Fruit fly (Drosophila melanogaster) whole organism, embryonic: ENCODE results near the gene Ance-2.
A peak's percentile ranks its signal among the peaks of the same experiment; 100 is the strongest.

ENCODE experiments used
- Atf-2 ChIP-seq: fragments of 200-800 bp; sonication (Bioruptor generic); optimal IDR thresholded peaks from 2 replicates; lab custom pipeline; 2016; ENCODE audit warnings: missing biosample characterization, missing genetic modification characterization
- B-H2 ChIP-seq: fragments of 200-800 bp; sonication (Bioruptor generic); optimal IDR thresholded peaks from 2 replicates; lab custom pipeline; 2018; ENCODE audit warnings: missing biosample characterization, mild to moderate bottlenecking, missing genetic modification characterization
- BtbVII ChIP-seq: fragments of 200-800 bp; sonication (Bioruptor generic); optimal IDR thresholded peaks from 3 replicates; lab custom pipeline; 2017; ENCODE audit warnings: missing biosample characterization, mild to moderate bottlenecking, missing genetic modification characterization
- CG10431 ChIP-seq: fragments of 200-800 bp; sonication (Bioruptor generic); optimal IDR thresholded peaks from 3 replicates; lab custom pipeline; 2018; ENCODE audit warnings: missing biosample characterization, mild to moderate bottlenecking, missing genetic modification characterization
- CG11504 ChIP-seq: fragments of 200-800 bp; sonication (Bioruptor generic); optimal IDR thresholded peaks from 3 replicates; lab custom pipeline; 2019; ENCODE audit warnings: missing biosample characterization, mild to moderate bottlenecking, missing genetic modification characterization, moderate library complexity
- CG11696 ChIP-seq: fragments of 200-800 bp; sonication (Bioruptor generic); IDR thresholded peaks from 2 replicates; pipeline ENCODE4 v1.3.6; 2022; ENCODE audit warnings: missing biosample characterization, missing genetic modification characterization
- CG11723 ChIP-seq: fragments of 200-800 bp; sonication (Bioruptor generic); optimal IDR thresholded peaks from 2 replicates; lab custom pipeline; 2017; ENCODE audit warnings: missing biosample characterization, mild to moderate bottlenecking, missing genetic modification characterization
- CG12942 ChIP-seq: fragments of 200-800 bp; sonication (Bioruptor generic); optimal IDR thresholded peaks from 3 replicates; lab custom pipeline; 2016; ENCODE audit warnings: missing biosample characterization, missing genetic modification characterization
- CG15601 ChIP-seq: fragments of 200-800 bp; sonication (Bioruptor generic); optimal IDR thresholded peaks from 3 replicates; lab custom pipeline; 2019; ENCODE audit warnings: missing biosample characterization, mild to moderate bottlenecking, missing genetic modification characterization, moderate library complexity
- CG2199 ChIP-seq: fragments of 200-800 bp; sonication (Bioruptor generic); IDR thresholded peaks from 3 replicates; pipeline ENCODE4 v1.3.6; 2022; ENCODE audit warnings: missing biosample characterization, missing genetic modification characterization
- CG3407 ChIP-seq: fragments of 200-800 bp; sonication (Bioruptor generic); optimal IDR thresholded peaks from 2 replicates; lab custom pipeline; 2018; ENCODE audit warnings: missing biosample characterization, mild to moderate bottlenecking, missing genetic modification characterization
- CG4360 ChIP-seq: fragments of 200-800 bp; sonication (Bioruptor generic); IDR thresholded peaks from 2 replicates; pipeline ENCODE4 v1.3.6; 2022; ENCODE audit warnings: missing biosample characterization, missing genetic modification characterization
- CG5180 ChIP-seq: fragments of 200-800 bp; sonication (Bioruptor generic); optimal IDR thresholded peaks from 3 replicates; lab custom pipeline; 2017; ENCODE audit warnings: missing biosample characterization, missing genetic modification characterization, mild to moderate bottlenecking, moderate library complexity, missing genetic modification reagents
- CG5245 ChIP-seq: fragments of 200-800 bp; sonication (Bioruptor generic); optimal IDR thresholded peaks from 3 replicates; lab custom pipeline; 2016; ENCODE audit warnings: missing biosample characterization, missing genetic modification characterization
- CG6683 ChIP-seq: fragments of 200-800 bp; sonication (Bioruptor generic); optimal IDR thresholded peaks from 2 replicates; lab custom pipeline; 2017; ENCODE audit warnings: missing biosample characterization, mild to moderate bottlenecking, missing genetic modification characterization, missing genetic modification reagents
- CHES-1-like ChIP-seq: fragments of 200-800 bp; sonication (Bioruptor generic); optimal IDR thresholded peaks from 2 replicates; lab custom pipeline; 2016; ENCODE audit warnings: missing biosample characterization, missing genetic modification characterization
- CoRest ChIP-seq: fragments of 200-800 bp; sonication (Bioruptor generic); optimal IDR thresholded peaks from 3 replicates; lab custom pipeline; 2018; ENCODE audit warnings: missing biosample characterization, mild to moderate bottlenecking, missing genetic modification characterization, moderate library complexity
- CrebB ChIP-seq: fragments of 200-800 bp; sonication (Bioruptor generic); optimal IDR thresholded peaks from 3 replicates; lab custom pipeline; 2018; ENCODE audit warnings: missing biosample characterization, mild to moderate bottlenecking, missing genetic modification characterization
- Doc3 ChIP-seq: fragments of 200-800 bp; sonication (Bioruptor generic); IDR thresholded peaks from 3 replicates; pipeline ENCODE4 v1.3.6; 2022; ENCODE audit warnings: missing biosample characterization, missing genetic modification characterization; ENCODE audit not compliant: partially characterized antibody
- E2f2 ChIP-seq: fragments of 200-800 bp; sonication (Bioruptor generic); IDR thresholded peaks from 2 replicates; pipeline ENCODE4 v1.3.6; 2022; ENCODE audit warnings: missing biosample characterization, missing genetic modification characterization
- H15 ChIP-seq: fragments of 200-800 bp; sonication (Bioruptor generic); IDR thresholded peaks from 3 replicates; pipeline ENCODE4 v1.3.6; 2022; ENCODE audit warnings: missing biosample characterization, missing genetic modification characterization
- HmgD ChIP-seq: fragments of 200-800 bp; sonication (Bioruptor generic); optimal IDR thresholded peaks from 3 replicates; lab custom pipeline; 2016; ENCODE audit warnings: missing biosample characterization, missing genetic modification characterization
- Lpt ChIP-seq: fragments of >200 bp; optimal IDR thresholded peaks from 2 replicates; lab custom pipeline; 2018; ENCODE audit warnings: missing biosample characterization, missing genetic modification characterization
- MESR4 ChIP-seq: fragments of 200-800 bp; sonication (Bioruptor generic); optimal IDR thresholded peaks from 2 replicates; lab custom pipeline; 2018; ENCODE audit warnings: missing biosample characterization, mild to moderate bottlenecking, missing genetic modification characterization, moderate library complexity
- Max ChIP-seq: fragments of 200-800 bp; sonication (Bioruptor generic); optimal IDR thresholded peaks from 2 replicates; lab custom pipeline; 2016; ENCODE audit warnings: missing biosample characterization, mild to moderate bottlenecking, missing genetic modification characterization
- NC2α ChIP-seq: fragments of 200-800 bp; sonication (Bioruptor generic); optimal IDR thresholded peaks from 2 replicates; lab custom pipeline; 2016; ENCODE audit warnings: missing biosample characterization, missing genetic modification characterization
- Nf-YB ChIP-seq: fragments of 200-800 bp; sonication (Bioruptor generic); optimal IDR thresholded peaks from 3 replicates; lab custom pipeline; 2019; ENCODE audit warnings: missing biosample characterization, mild to moderate bottlenecking, missing genetic modification characterization, moderate library complexity
- PHDP ChIP-seq: fragments of 200-800 bp; sonication (Bioruptor generic); optimal IDR thresholded peaks from 3 replicates; lab custom pipeline; 2018; ENCODE audit warnings: missing biosample characterization, mild to moderate bottlenecking, missing genetic modification characterization, moderate library complexity
- Side ChIP-seq: fragments of 200-800 bp; sonication (Bioruptor generic); optimal IDR thresholded peaks from 2 replicates; lab custom pipeline; 2016; ENCODE audit warnings: missing biosample characterization, missing genetic modification characterization
- Sin3A ChIP-seq: fragments of >200 bp; optimal IDR thresholded peaks from 2 replicates; lab custom pipeline; 2018
- TFAM ChIP-seq: fragments of 200-800 bp; sonication (Bioruptor generic); optimal IDR thresholded peaks from 2 replicates; lab custom pipeline; 2017; ENCODE audit warnings: missing biosample characterization, missing genetic modification characterization, inconsistent platforms
- Xrp1 ChIP-seq: fragments of 200-800 bp; sonication (Bioruptor generic); IDR thresholded peaks from 2 replicates; pipeline ENCODE4 v1.3.6; 2022; ENCODE audit warnings: missing biosample characterization, missing genetic modification characterization
- ap ChIP-seq: fragments of 200-800 bp; sonication (Bioruptor generic); IDR thresholded peaks from 2 replicates; pipeline ENCODE4 v1.3.6; 2022; ENCODE audit warnings: missing biosample characterization, missing genetic modification characterization
- dimm ChIP-seq: fragments of 200-800 bp; sonication (Bioruptor generic); IDR thresholded peaks from 2 replicates; pipeline ENCODE4 v1.3.6; 2022; ENCODE audit warnings: missing biosample characterization, missing genetic modification characterization
- dysf ChIP-seq: fragments of 200-800 bp; sonication (Bioruptor generic); IDR thresholded peaks from 3 replicates; pipeline ENCODE4 v1.3.6; 2022; ENCODE audit warnings: missing biosample characterization, missing genetic modification characterization
- exex ChIP-seq: fragments of 200-800 bp; sonication (Bioruptor generic); optimal IDR thresholded peaks from 4 replicates; lab custom pipeline; 2018; ENCODE audit warnings: missing biosample characterization, mild to moderate bottlenecking, missing genetic modification characterization, moderate library complexity
- gce ChIP-seq: fragments of 200-800 bp; sonication (Bioruptor generic); IDR thresholded peaks from 3 replicates; pipeline ENCODE4 v1.3.6; 2022; ENCODE audit warnings: missing biosample characterization, missing genetic modification characterization
- gcm2 ChIP-seq: fragments of 200-800 bp; sonication (Bioruptor generic); optimal IDR thresholded peaks from 2 replicates; lab custom pipeline; 2016; ENCODE audit warnings: missing biosample characterization, missing genetic modification characterization
- gsb ChIP-seq: fragments of 200-800 bp; sonication (Bioruptor generic); IDR thresholded peaks from 2 replicates; pipeline ENCODE4 v1.3.6; 2022; ENCODE audit warnings: missing biosample characterization, missing genetic modification characterization
- hbn ChIP-seq: fragments of 200-800 bp; sonication (Bioruptor generic); IDR thresholded peaks from 2 replicates; pipeline ENCODE4 v1.3.6; 2022; ENCODE audit warnings: missing biosample characterization, missing genetic modification characterization; ENCODE audit not compliant: partially characterized antibody
- ind ChIP-seq: fragments of 200-800 bp; sonication (Bioruptor generic); optimal IDR thresholded peaks from 3 replicates; lab custom pipeline; 2016; ENCODE audit warnings: missing biosample characterization, missing genetic modification characterization
- jigr1 ChIP-seq: fragments of 200-800 bp; sonication (Bioruptor generic); IDR thresholded peaks from 3 replicates; pipeline ENCODE4 v1.3.6; 2022; ENCODE audit warnings: missing biosample characterization, missing genetic modification characterization
- jumu ChIP-seq: fragments of 200-800 bp; sonication (Bioruptor generic); optimal IDR thresholded peaks from 3 replicates; lab custom pipeline; 2016; ENCODE audit warnings: missing biosample characterization, missing genetic modification characterization
- knrl ChIP-seq: fragments of 200-800 bp; sonication (Bioruptor generic); IDR thresholded peaks from 3 replicates; pipeline ENCODE4 v1.3.6; 2022; ENCODE audit warnings: missing biosample characterization, missing genetic modification characterization; ENCODE audit not compliant: partially characterized antibody
- mam ChIP-seq: fragments of 200-800 bp; sonication (Bioruptor generic); optimal IDR thresholded peaks from 3 replicates; lab custom pipeline; 2016; ENCODE audit warnings: missing biosample characterization, missing genetic modification characterization
- pros ChIP-seq: fragments of 200-800 bp; sonication (Bioruptor generic); optimal IDR thresholded peaks from 3 replicates; lab custom pipeline; 2019; ENCODE audit warnings: missing biosample characterization, mild to moderate bottlenecking, missing genetic modification characterization, moderate library complexity
- sens ChIP-seq: fragments of 200-800 bp; sonication (Bioruptor generic); peaks from one replicate; lab custom pipeline; 2016; ENCODE audit warnings: missing biosample characterization, missing genetic modification characterization
- tap ChIP-seq: fragments of 200-800 bp; optimal IDR thresholded peaks from 3 replicates; lab custom pipeline; 2019; ENCODE audit warnings: missing biosample characterization, mild to moderate bottlenecking, missing genetic modification characterization, moderate library complexity
- usp ChIP-seq: fragments of >200 bp; optimal IDR thresholded peaks from 2 replicates; lab custom pipeline; 2017; ENCODE audit warnings: missing biosample characterization, missing genetic modification characterization
- wek ChIP-seq: fragments of 200-800 bp; sonication (Bioruptor generic); optimal IDR thresholded peaks from 3 replicates; lab custom pipeline; 2018; ENCODE audit warnings: missing biosample characterization, mild to moderate bottlenecking, missing genetic modification characterization, moderate library complexity
- zen2 ChIP-seq: fragments of 200-800 bp; sonication (Bioruptor generic); IDR thresholded peaks from 3 replicates; pipeline ENCODE4 v1.3.6; 2022; ENCODE audit warnings: missing biosample characterization, missing genetic modification characterization; ENCODE audit not compliant: partially characterized antibody

The Ance-2 gene

DNA sequence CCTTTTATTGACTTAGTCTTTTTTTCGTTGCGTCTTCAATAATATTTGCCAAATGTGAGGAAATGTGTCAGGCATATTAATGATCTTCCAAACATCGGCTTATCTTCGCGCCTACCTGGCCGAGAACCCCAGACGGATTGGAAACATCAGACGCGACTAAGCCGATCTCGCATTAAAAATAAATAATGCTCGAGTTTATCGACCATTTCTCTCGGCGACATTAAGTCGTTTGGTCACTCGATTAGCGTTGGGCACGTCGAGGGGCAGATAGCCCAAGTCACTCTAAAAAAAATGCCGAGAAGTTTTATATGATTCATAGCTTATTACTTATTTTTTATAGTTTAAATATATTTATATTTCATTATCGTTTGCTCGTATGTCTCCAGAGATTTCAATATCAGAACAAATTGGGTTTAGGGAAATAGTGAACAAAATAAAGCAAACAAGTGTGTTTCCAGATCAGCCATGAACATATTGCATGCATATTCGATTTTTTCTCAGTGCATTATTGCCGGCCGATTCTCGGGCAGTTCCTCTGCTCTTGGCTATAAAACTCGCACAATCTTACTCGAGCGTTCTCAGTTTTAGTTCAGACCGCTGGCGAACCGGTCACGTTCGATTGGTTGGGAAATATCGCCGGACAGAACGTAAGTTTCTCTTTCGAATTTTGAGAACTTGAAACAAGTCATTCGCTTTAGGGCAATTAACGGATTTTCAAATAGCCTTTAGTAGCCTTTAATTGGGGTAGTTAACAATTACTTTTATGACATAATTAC, 3.9 kb upstream of the Ance-2 start, which contains the start of gene Ance (continued):
- TF ChIP-seq CG3407 (no peak), H15 (no peak), PHDP (tag; lab: Kevin White, UChicago) (peak; percentile 17), CG12942 (no peak), CG11723 (GFP tag; lab: Kevin White, UChicago) (no peak), CG11696 (GFP tag; lab: Robert Waterston, UW) (no peak), zen2 (GFP tag; lab: Robert Waterston, UW) (no peak), HmgD (GFP tag; lab: Kevin White, UChicago) (no peak), TFAM (GFP tag; lab: Kevin White, UChicago) (no peak), usp (GFP tag; lab: Kevin White, UChicago) (no peak), Max (no peak), B-H2 (no peak), Doc3 (no peak), gsb (no peak), BtbVII (GFP tag; lab: Kevin White, UChicago) (peak; percentile 4), wek (GFP tag; lab: Kevin White, UChicago) (no peak), CG11504 (tag; lab: Kevin White, UChicago) (no peak), tap (no peak), Side (GFP tag; lab: Kevin White, UChicago) (no peak), Lpt (no peak), jigr1 (GFP tag; lab: Robert Waterston, UW) (no peak), mam (GFP tag; lab: Kevin White, UChicago) (no peak), sens (GFP tag; lab: Kevin White, UChicago) (peak; percentile 39), Xrp1 (GFP tag; lab: Robert Waterston, UW) (peak; percentile 59; the same call in 1 of the 2 replicates), pros (GFP tag; lab: Kevin White, UChicago) (no peak), ind (GFP tag; lab: Kevin White, UChicago) (no peak), gcm2 (GFP tag; lab: Kevin White, UChicago) (no peak), CoRest (tag; lab: Kevin White, UChicago) (peak; percentile 55), gce (GFP tag; lab: Robert Waterston, UW) (no peak), Atf-2 (no peak), Nf-YB (GFP tag; lab: Kevin White, UChicago) (no peak), jumu (GFP tag; lab: Kevin White, UChicago) (no peak), dimm (GFP tag; lab: Robert Waterston, UW) (no peak), ap (GFP tag; lab: Robert Waterston, UW) (no peak), exex (tag; lab: Kevin White, UChicago) (peak; percentile 99), knrl (no peak), Sin3A (no peak), CG15601 (peak; percentile 44), CG6683 (GFP tag; lab: Kevin White, UChicago) (no peak), CG2199 (GFP tag; lab: Robert Waterston, UW) (no peak), E2f2 (GFP tag; lab: Robert Waterston, UW) (peak; percentile 14; the same call in 1 of the 2 replicates), hbn (GFP tag; lab: Robert Waterston, UW) (no peak), NC2α (GFP tag; lab: Kevin White, UChicago) (no peak), CG4360 (GFP tag; lab: Robert Waterston, UW) (no peak), CG5245 (GFP tag; lab: Kevin White, UChicago) (no peak), CG5180 (GFP tag; lab: Kevin White, UChicago) (peak; percentile 26), CrebB (tag; lab: Kevin White, UChicago) (peak; percentile 0), CG10431 (GFP tag; lab: Kevin White, UChicago) (no peak), dysf (GFP tag; lab: Robert Waterston, UW) (peak; percentile 44; the same call in 2 of the 3 replicates), MESR4 (no peak), CHES-1-like (GFP tag; lab: Kevin White, UChicago) (no peak)
